Worm (Caenorhabditis elegans) whole organism, L1 larva: Measurements from ENCODE around the gene miz-1.

Experiments
- C04F5.9 ChIP-seq: sonication (generic microtip); optimal IDR thresholded peaks from 2 replicates; lab custom pipeline; 2016; ENCODE audit warnings: missing genetic modification characterization, missing compliant biosample characterization
- Y116A8C.19 ChIP-seq: sonication (generic microtip); optimal IDR thresholded peaks from 2 replicates; lab custom pipeline; 2016; ENCODE audit warnings: missing compliant biosample characterization, missing genetic modification characterization, borderline replicate concordance
- blmp-1 ChIP-seq: fragments of 150-350 bp; optimal IDR thresholded peaks from 2 replicates; lab custom pipeline; 2014; ENCODE audit warnings: missing biosample characterization, missing genetic modification characterization
- ceh-82 ChIP-seq, 3 experiments: fragments of 150-350 bp in 1 of 3; sonication (generic microtip) in 2 of 3; optimal IDR thresholded peaks; 2 replicates each; lab custom pipeline; 2014 to 2017; ENCODE audit warnings: missing biosample characterization in 3 of 3, missing genetic modification characterization in 3 of 3
- ceh-90 ChIP-seq: sonication (generic microtip); optimal IDR thresholded peaks from 2 replicates; lab custom pipeline; 2016; ENCODE audit warnings: missing genetic modification characterization, missing compliant biosample characterization
- efl-1 ChIP-seq, 4 experiments: fragments of 150-350 bp; optimal IDR thresholded peaks in 3 of 4; peaks in 1 of 4; 1 replicate in 1 of 4; 2 replicates in 3 of 4; lab custom pipeline; 2014; ENCODE audit warnings: missing biosample characterization in 2 of 4, missing genetic modification characterization in 2 of 4, missing genetic modification reagents in 2 of 4
- egl-27 ChIP-seq, 2 experiments: fragments of 150-350 bp in 1 of 2; sonication (generic microtip); optimal IDR thresholded peaks; 3 replicates each; lab custom pipeline; 2017 to 2018; ENCODE audit warnings: missing biosample characterization in 2 of 2, missing genetic modification characterization in 2 of 2, missing genetic modification reagents in 2 of 2
- elt-2 ChIP-seq: sonication (generic microtip); optimal IDR thresholded peaks from 2 replicates; lab custom pipeline; 2016; ENCODE audit warnings: missing genetic modification characterization, mild to moderate bottlenecking, inconsistent platforms, missing compliant biosample characterization, missing genetic modification reagents
- ets-5 ChIP-seq: fragments of 200-800 bp; sonication (Bioruptor generic); IDR thresholded peaks from 2 replicates; pipeline ENCODE4 v1.3.6; 2022; ENCODE audit warnings: missing genetic modification characterization, missing compliant biosample characterization
- fkh-10 ChIP-seq: sonication (generic microtip); optimal IDR thresholded peaks from 2 replicates; lab custom pipeline; 2017; ENCODE audit warnings: missing biosample characterization, missing genetic modification reagents, missing genetic modification characterization
- fos-1 ChIP-seq: fragments of 150-350 bp; optimal IDR thresholded peaks from 2 replicates; lab custom pipeline; 2014; ENCODE audit warnings: missing biosample characterization, missing genetic modification characterization
- hlh-17 ChIP-seq: fragments of 200-800 bp; sonication (Bioruptor generic); optimal IDR thresholded peaks from 2 replicates; lab custom pipeline; 2018; ENCODE audit warnings: missing genetic modification characterization, mild to moderate bottlenecking, missing compliant biosample characterization, moderate library complexity, borderline replicate concordance
- irx-1 ChIP-seq: sonication (generic microtip); optimal IDR thresholded peaks from 2 replicates; lab custom pipeline; 2016; ENCODE audit warnings: missing genetic modification characterization, missing compliant biosample characterization
- isw-1 ChIP-seq: fragments of 200-800 bp; sonication (Bioruptor generic); IDR thresholded peaks from 2 replicates; pipeline ENCODE4 v1.3.6; 2022; ENCODE audit warnings: missing genetic modification characterization, missing compliant biosample characterization
- lin-14 ChIP-seq: fragments of 200-800 bp; sonication (Bioruptor generic); optimal IDR thresholded peaks from 2 replicates; lab custom pipeline; 2018; ENCODE audit warnings: mild to moderate bottlenecking, missing genetic modification characterization, moderate library complexity, missing compliant biosample characterization
- mef-2 ChIP-seq: fragments of 150-350 bp; optimal IDR thresholded peaks from 2 replicates; lab custom pipeline; 2014; ENCODE audit warnings: missing biosample characterization, missing genetic modification characterization
- nhr-19 ChIP-seq: fragments of 200-800 bp; sonication (Bioruptor generic); conservative IDR thresholded peaks from 2 replicates; pipeline ENCODE4 v1.3.6; 2022; ENCODE audit warnings: missing genetic modification characterization, missing compliant biosample characterization
- nhr-20 ChIP-seq: sonication (generic microtip); optimal IDR thresholded peaks from 2 replicates; lab custom pipeline; 2016; ENCODE audit warnings: mild to moderate bottlenecking, missing genetic modification characterization, missing compliant biosample characterization
- nhr-47 ChIP-seq: sonication (generic microtip); optimal IDR thresholded peaks from 2 replicates; lab custom pipeline; 2016; ENCODE audit warnings: mild to moderate bottlenecking, missing genetic modification characterization, moderate library complexity, missing compliant biosample characterization
- nhr-71 ChIP-seq: sonication (generic microtip); optimal IDR thresholded peaks from 2 replicates; lab custom pipeline; 2016; ENCODE audit warnings: mild to moderate bottlenecking, missing genetic modification characterization, moderate library complexity, missing compliant biosample characterization
- nhr-77 ChIP-seq: fragments of 150-350 bp; optimal IDR thresholded peaks from 2 replicates; lab custom pipeline; 2014; ENCODE audit warnings: missing biosample characterization, missing genetic modification characterization
- nhr-85 ChIP-seq: sonication (generic microtip); peaks from one replicate; lab custom pipeline; 2016; ENCODE audit warnings: missing genetic modification characterization, inconsistent platforms, missing compliant biosample characterization
- nhr-90 ChIP-seq: sonication (generic microtip); optimal IDR thresholded peaks from 2 replicates; lab custom pipeline; 2016; ENCODE audit warnings: mild to moderate bottlenecking, missing genetic modification characterization, missing compliant biosample characterization; ENCODE audit not compliant: poor library complexity
- pqm-1 ChIP-seq: sonication (generic microtip); optimal IDR thresholded peaks from 3 replicates; lab custom pipeline; 2017; ENCODE audit warnings: missing biosample characterization, missing genetic modification characterization
- rnt-1 ChIP-seq: sonication (generic microtip); optimal IDR thresholded peaks from 2 replicates; lab custom pipeline; 2016; ENCODE audit warnings: mild to moderate bottlenecking, missing genetic modification characterization, moderate library complexity, missing compliant biosample characterization
- tbx-2 ChIP-seq: sonication (generic microtip); optimal IDR thresholded peaks from 2 replicates; lab custom pipeline; 2016; ENCODE audit warnings: missing genetic modification characterization, missing compliant biosample characterization
- tlp-1 ChIP-seq: fragments of 150-350 bp; optimal IDR thresholded peaks from 2 replicates; lab custom pipeline; 2014; ENCODE audit warnings: missing biosample characterization, missing genetic modification characterization
- unc-130 ChIP-seq: fragments of 150-350 bp; optimal IDR thresholded peaks from 2 replicates; lab custom pipeline; 2017; ENCODE audit warnings: missing biosample characterization, missing genetic modification characterization, inconsistent platforms
- unc-30 ChIP-seq: sonication (generic microtip); optimal IDR thresholded peaks from 2 replicates; lab custom pipeline; 2017; ENCODE audit warnings: missing biosample characterization, missing genetic modification characterization
- unc-86 ChIP-seq: sonication (generic microtip); optimal IDR thresholded peaks from 2 replicates; lab custom pipeline; 2016; ENCODE audit warnings: missing genetic modification characterization, missing compliant biosample characterization

Gene miz-1

DNA sequence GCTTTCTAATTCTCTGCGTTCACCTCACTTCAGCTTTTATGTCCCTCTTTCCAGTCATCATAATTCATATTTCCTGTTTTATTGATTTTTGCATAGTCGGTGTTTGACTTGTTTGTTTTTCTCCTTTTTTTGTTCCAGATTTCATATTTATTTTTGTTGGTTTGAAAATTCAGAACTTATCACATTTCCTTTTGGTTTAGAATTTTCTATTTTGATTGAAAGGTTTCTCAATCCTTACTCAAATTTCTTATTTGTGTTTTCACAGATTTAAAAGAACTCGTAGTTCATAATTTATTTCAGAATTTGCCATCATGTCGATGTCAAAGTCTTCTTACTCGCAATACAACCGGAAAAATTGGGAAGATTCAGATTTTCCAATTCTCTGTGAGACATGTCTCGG, 48.9 kb downstream of the miz-1 start, which contains the start of gene rbm-22:
rbm-22 (plus strand) TSS at position 301 of the 400 bp plus-strand sequence.
- TF ChIP-seq efl-1 (optimal IDR thresholded peaks at IDR 0.05; lab: Kevin White, UChicago) (no peak), efl-1 (GFP tag; optimal IDR thresholded peaks at IDR 0.05 in 1 of 2; lab: Kevin White, UChicago) (peak in 1 of 2 experiments; percentile 41), unc-30 (no peak)

DNA sequence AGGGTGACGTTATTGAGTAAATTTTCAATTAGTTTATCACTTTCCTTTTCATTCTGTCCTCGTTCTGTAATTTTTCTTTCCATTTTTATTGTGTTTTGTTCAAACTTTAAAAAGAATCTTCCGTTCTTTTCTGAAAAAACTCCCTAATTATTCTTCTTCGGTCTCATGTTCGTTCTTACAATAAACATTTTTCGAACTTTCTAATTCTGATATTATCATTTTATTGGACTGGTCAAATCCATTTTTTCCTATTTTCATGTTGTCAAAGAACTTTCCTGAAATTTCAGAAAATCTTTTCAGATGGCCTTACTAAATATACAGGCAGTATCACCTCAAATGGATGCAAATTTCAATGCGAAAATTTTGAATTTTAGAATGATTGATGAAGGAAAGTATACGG, 51.8 kb downstream of the miz-1 start, which contains the start of gene nish-1:
nish-1 (plus strand) TSS at position 301 of the 400 bp plus-strand sequence.
- TF ChIP-seq nhr-19, result no peak
- TF ChIP-seq nhr-71 (tag; lab: Kevin White, UChicago), result no peak
- TF ChIP-seq hlh-17 (GFP tag; lab: Kevin White, UChicago), result no peak
- no peak for TF ChIP-seq fos-1

DNA sequence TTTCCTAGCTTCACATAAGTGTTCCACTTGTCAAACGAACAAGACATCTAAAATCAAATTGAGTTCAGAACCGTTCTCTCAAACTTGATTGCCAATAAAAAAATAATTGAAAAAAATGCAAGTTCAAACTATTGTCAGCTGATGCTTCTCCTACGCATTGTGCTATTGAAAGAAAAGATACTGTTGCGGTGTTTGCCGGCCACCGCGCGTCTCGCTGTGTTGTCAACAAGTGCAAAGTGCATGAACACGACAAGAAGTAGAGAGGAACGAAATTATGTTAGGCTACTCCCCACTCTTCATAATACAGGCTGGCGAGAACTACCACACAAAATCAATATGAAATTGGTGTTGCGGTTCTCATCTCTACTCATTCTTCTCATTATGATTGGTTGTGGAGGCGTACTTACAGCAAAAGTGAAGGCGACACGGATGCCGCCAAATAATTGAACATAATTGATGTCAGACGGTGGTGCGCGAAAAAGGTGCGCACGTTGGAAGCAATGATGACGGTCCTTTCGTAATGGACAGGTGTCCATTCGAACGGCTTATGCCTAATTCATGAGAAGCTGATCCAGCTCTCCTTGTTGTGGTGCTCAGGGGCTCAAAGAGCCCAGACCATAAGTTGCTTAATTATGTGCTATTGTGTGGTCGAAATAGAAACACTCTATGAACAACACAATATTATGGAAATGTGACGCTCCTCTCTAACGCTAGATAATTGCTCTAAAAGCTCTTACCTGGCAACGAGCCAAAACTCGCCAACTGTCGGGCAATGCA, 55.4 kb downstream of the miz-1 start:
- TF ChIP-seq unc-86 (tag; lab: Kevin White, UChicago), result no peak
- TF ChIP-seq tlp-1 (tag; lab: Kevin White, UChicago), result no peak
- TF ChIP-seq ets-5, result no peak
- TF ChIP-seq efl-1 (optimal IDR thresholded peaks at IDR 0.05; lab: Kevin White, UChicago), result no peak
- TF ChIP-seq efl-1 (GFP tag; optimal IDR thresholded peaks at IDR 0.05 in 1 of 2; lab: Kevin White, UChicago), result peak in 1 of 2 experiments; percentile 59

DNA sequence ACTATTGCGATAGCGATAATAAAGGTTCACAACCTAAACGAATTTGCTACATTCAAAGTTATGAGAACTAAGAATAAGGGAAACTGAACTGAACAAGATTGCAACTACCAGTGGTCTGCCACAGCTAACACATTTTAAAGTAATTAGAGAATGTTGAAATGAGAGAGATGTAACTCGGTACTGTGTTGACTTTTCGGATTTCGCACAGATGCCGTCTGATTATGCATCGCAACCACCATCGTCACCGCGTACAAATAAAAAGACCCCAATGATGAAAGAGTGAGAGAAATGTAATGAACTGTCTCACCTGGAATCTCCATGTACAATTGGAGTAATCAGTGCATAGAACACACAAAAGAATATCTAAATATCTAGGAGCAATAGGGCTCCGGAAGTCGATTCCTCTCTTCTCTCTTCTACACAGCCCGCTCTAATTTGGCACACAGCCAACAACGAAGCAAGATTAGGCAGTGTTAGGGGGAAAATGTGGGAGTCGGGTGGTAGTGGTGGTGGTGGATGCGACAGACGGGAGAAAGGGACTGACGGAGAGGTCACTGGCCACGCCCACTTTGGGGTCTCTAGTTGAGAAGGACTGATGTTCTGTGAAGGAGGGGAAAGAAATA, 56.5 kb downstream of the miz-1 start, which contains the start of gene F13E9.11:
F13E9.11 (minus strand) TSS at position 507 of the 623 bp plus-strand sequence.
- TF ChIP-seq ceh-82 (tag; optimal IDR thresholded peaks at IDR 0.05; lab: Kevin White, UChicago) (peak in 1 of 3 experiments; percentile 43), fkh-10 (GFP tag; lab: Kevin White, UChicago) (no peak), nhr-47 (tag; lab: Kevin White, UChicago) (peak; percentile 2), tbx-2 (tag; lab: Kevin White, UChicago) (peak; percentile 15), lin-14 (GFP tag; lab: Kevin White, UChicago) (peak; percentile 74), nhr-77 (tag; lab: Kevin White, UChicago) (no peak), rnt-1 (tag; lab: Kevin White, UChicago) (peak; percentile 4)

DNA sequence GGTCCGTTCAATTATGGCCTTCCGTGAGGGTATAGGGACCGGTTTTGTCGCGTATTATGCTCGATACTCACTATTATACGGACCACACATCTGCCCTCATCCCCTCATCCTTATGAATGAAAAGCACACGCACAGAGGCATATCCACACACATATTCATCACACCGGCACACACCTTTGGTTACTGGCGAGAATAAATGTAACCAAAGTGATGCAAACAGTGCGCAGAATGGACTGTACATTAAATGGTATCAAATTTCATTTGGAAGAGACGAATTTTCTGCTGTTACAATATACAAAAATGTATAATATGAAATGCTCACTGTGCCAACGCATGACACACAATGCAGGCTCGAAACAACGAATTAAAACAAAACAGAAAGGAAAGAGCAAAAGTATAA, 57.4 kb downstream of the miz-1 start:
- TF ChIP-seq blmp-1 (tag; lab: Kevin White, UChicago) (no peak), nhr-90 (tag; lab: Kevin White, UChicago) (no peak), nhr-19 (no peak), mef-2 (no peak), pqm-1 (tag; lab: Kevin White, UChicago) (no peak), isw-1 (no peak), Y116A8C.19 (no peak)

DNA sequence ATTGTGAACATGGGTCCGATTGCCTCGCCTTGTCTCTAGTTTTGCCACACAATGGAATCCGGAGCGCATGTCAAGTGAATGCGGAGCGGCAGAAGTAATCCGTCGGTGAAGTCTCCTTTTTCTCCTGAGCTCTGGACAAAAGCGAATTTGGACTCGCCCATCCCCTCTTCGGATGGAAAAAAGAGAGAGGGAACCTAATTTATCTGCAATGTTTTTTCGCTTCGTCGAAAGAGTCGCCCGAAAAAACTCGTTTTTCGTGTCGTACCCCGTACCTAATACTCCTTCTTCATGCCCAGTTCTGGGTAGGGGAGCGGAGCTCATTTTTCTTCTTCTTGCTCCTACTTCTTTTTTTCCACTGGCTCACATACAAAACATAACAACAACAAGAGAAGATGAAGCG, 58.0 kb downstream of the miz-1 start:
- TF ChIP-seq nhr-71 (tag; lab: Kevin White, UChicago) (no peak), C04F5.9 (tag; lab: Kevin White, UChicago) (no peak), efl-1 (optimal IDR thresholded peaks at IDR 0.05; lab: Kevin White, UChicago) (no peak), efl-1 (GFP tag; optimal IDR thresholded peaks at IDR 0.05 in 1 of 2; lab: Kevin White, UChicago) (peak in 1 of 2 experiments; percentile 44), irx-1 (tag; lab: Kevin White, UChicago) (no peak), unc-130 (no peak), lin-14 (GFP tag; lab: Kevin White, UChicago) (peak; percentile 54), elt-2 (tag; lab: Kevin White, UChicago) (no peak), nhr-85 (tag; lab: Kevin White, UChicago) (no peak), nhr-20 (tag; lab: Kevin White, UChicago) (no peak), ceh-90 (tag; lab: Kevin White, UChicago) (no peak), ets-5 (no peak), egl-27 (tag; optimal IDR thresholded peaks at IDR 0.05; lab: Kevin White, UChicago) (no peak)
